Worm (Caenorhabditis elegans): ENCODE measurements around the gene srh-75.

Gene srh-75

ce11 chrV:11080345-11081102, 23.6 kb upstream of the srh-75 start, which contains the start of gene act-1 (continued):
- TF ChIP-seq pbrm-1 (GFP tag; IDR thresholded peaks at IDR 0.05) (0 out of 2 replicates have a peak, but pooled peaks have one; percentile 40), ztf-22 (GFP tag; optimal IDR thresholded peaks at IDR 0.05) (no peak), athp-1 (tag; optimal IDR thresholded peaks at IDR 0.05) (no peak), mcd-1 (GFP tag; IDR thresholded peaks at IDR 0.05) (peak; percentile 33; the same call in 1 of the 2 replicates), nhr-90 (tag; optimal IDR thresholded peaks at IDR 0.05) (no peak), snpc-1.3 (tag; optimal IDR thresholded peaks at IDR 0.05; ENCODE audit: insufficient read depth) (no peak)

DNA sequence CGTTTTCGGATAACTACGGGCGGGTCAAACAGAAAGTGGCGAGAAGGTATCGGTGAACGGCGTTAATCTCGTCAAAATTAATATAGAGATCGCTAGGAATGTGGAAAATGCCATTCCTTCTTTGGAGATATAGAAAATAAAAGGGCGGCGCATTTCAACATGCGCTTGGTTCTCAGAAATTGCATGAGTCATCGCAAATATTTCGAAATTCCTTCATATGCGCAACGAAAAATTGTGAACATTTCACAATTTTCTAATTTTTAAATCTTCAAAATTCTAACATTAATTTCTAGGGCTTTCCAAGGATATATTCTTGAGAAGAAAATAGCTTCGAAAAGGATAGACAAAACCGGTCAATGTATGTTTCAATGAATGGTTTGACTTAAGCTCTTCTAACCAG, 21.9 kb upstream of the srh-75 start:
- TF ChIP-seq ekl-4 (GFP tag; IDR thresholded peaks at IDR 0.05), result no peak
- no peak for TF ChIP-seq cebp-1 (GFP tag; IDR thresholded peaks at IDR 0.05)
- TF ChIP-seq cebp-1 (tag; optimal IDR thresholded peaks at IDR 0.05), result peak; percentile 82
- TF ChIP-seq aptf-3 (GFP tag; IDR thresholded peaks at IDR 0.05), result no peak
- no peak for TF ChIP-seq lir-1 (GFP tag; conservative IDR thresholded peaks at IDR 0.05)

ce11 chrV:11078104-11078724, 21.3 kb upstream of the srh-75 start, which contains the start of gene act-2:
Gene act-2 (minus strand): TSS chrV:11078154.
- TF ChIP-seq ceh-100 (GFP tag; IDR thresholded peaks at IDR 0.05) (peak; percentile 64), F39B2.1 (GFP tag; IDR thresholded peaks at IDR 0.05) (no peak), K12H6.12 (tag; optimal IDR thresholded peaks at IDR 0.05) (peak; percentile 3), Y53G8AR.9 (GFP tag; conservative IDR thresholded peaks at IDR 0.05) (peak; percentile 77), Y79H2A.3 (GFP tag; conservative IDR thresholded peaks at IDR 0.05) (0 out of 2 replicates have a peak, but pooled peaks have one; percentile 39), lin-40 (tag; optimal IDR thresholded peaks at IDR 0.05) (peak; percentile 38), fkh-3 (tag; optimal IDR thresholded peaks at IDR 0.05) (no peak), dox-1 (GFP tag; IDR thresholded peaks at IDR 0.05) (peak; percentile 93), ceh-91 (GFP tag; IDR thresholded peaks at IDR 0.05) (peak; percentile 86), ekl-4 (GFP tag; IDR thresholded peaks at IDR 0.05) (peak; percentile 73), Y95B8A.8 (GFP tag; IDR thresholded peaks at IDR 0.05) (peak; percentile 74), hrde-1 (tag; optimal IDR thresholded peaks at IDR 0.05; ENCODE audit: borderline replicate concordance) (peak; percentile 38), gei-17 (GFP tag; optimal IDR thresholded peaks at IDR 0.05) (no peak), F10E7.11 (tag; optimal IDR thresholded peaks at IDR 0.05) (no peak), attf-6 (GFP tag; IDR thresholded peaks at IDR 0.05) (peak; percentile 52; the same call in 1 of the 2 replicates), snpc-4 (GFP tag; optimal IDR thresholded peaks at IDR 0.05) (no peak), snpc-4 (tag; optimal IDR thresholded peaks at IDR 0.05) (peak in 3 of 4 experiments; percentile 17 to 56 (median 55)), die-1 (tag; optimal IDR thresholded peaks at IDR 0.05) (no peak), F49E8.2 (tag; optimal IDR thresholded peaks at IDR 0.05; ENCODE audit: insufficient read depth) (peak; percentile 82), F33H1.4 (GFP tag; IDR thresholded peaks at IDR 0.05) (peak; percentile 69), attf-5 (GFP tag; optimal IDR thresholded peaks at IDR 0.05) (peak; percentile 62), athp-1 (tag; optimal IDR thresholded peaks at IDR 0.05) (peak; percentile 22), ztf-26 (tag; optimal IDR thresholded peaks at IDR 0.05) (peak; percentile 55), tbp1 (GFP tag; optimal IDR thresholded peaks at IDR 0.05) (peak; percentile 53), madf-8 (GFP tag; conservative IDR thresholded peaks at IDR 0.05) (peak; percentile 84), chd-7 (tag; optimal IDR thresholded peaks at IDR 0.05) (no peak), K11D2.4 (GFP tag; IDR thresholded peaks at IDR 0.05) (0 out of 2 replicates have a peak, but pooled peaks have one; percentile 33), snpc-3.4 (tag; optimal IDR thresholded peaks at IDR 0.05) (peak; percentile 83), nhr-80 (tag; optimal IDR thresholded peaks at IDR 0.05) (peak; percentile 42), lin-54 (GFP tag; optimal IDR thresholded peaks at IDR 0.05) (peak; percentile 93), F55B11.4 (tag; optimal IDR thresholded peaks at IDR 0.05; ENCODE audit: borderline replicate concordance, insufficient read depth) (no peak), ztf-3 (GFP tag; optimal IDR thresholded peaks at IDR 0.05) (no peak), madf-3 (GFP tag; IDR thresholded peaks at IDR 0.05) (peak; percentile 87)
